Worm (Caenorhabditis elegans) whole organism, L3 larva: ENCODE measurements around the gene srz-13.

ENCODE experiments used
- daf-12 ChIP-seq: fragments of 150-350 bp; optimal IDR thresholded peaks from 2 replicates; lab custom pipeline; 2014; ENCODE audit warnings: missing biosample characterization, missing genetic modification reagents, missing genetic modification characterization
- egl-27 ChIP-seq: sonication (generic microtip); optimal IDR thresholded peaks from 4 replicates; lab custom pipeline; 2017; ENCODE audit warnings: missing biosample characterization, missing genetic modification reagents, missing genetic modification characterization
- jun-1 ChIP-seq: fragments of 150-350 bp; optimal IDR thresholded peaks from 2 replicates; lab custom pipeline; 2014; ENCODE audit warnings: missing biosample characterization, missing genetic modification reagents, missing genetic modification characterization
- lin-15B ChIP-seq: fragments of 150-350 bp; optimal IDR thresholded peaks from 2 replicates; lab custom pipeline; 2014; ENCODE audit warnings: missing biosample characterization, missing genetic modification characterization
- unc-62 ChIP-seq: fragments of 150-350 bp; sonication (generic microtip); optimal IDR thresholded peaks from 4 replicates; lab custom pipeline; 2014; ENCODE audit warnings: missing biosample characterization, missing genetic modification reagents, missing genetic modification characterization

ce11 chrV:16213323-16213722 lies 31.1 kb downstream of the srz-13 start:
- TF ChIP-seq egl-27 (tag; lab: Kevin White, UChicago): no peak
- TF ChIP-seq daf-12 (tag; lab: Kevin White, UChicago): no peak
- no peak for TF ChIP-seq unc-62 (GFP tag; lab: Kevin White, UChicago)
- no peak for TF ChIP-seq lin-15B
- no peak for TF ChIP-seq jun-1 (tag; lab: Kevin White, UChicago)
